Worm (Caenorhabditis elegans): ENCODE measurements around the gene ceh-30.
A peak's percentile ranks its signal among the peaks of the same experiment; 100 is the strongest.

- TF ChIP-seq elt-1 (tag; optimal IDR thresholded peaks at IDR 0.05) (no peak), elt-3 (tag; optimal IDR thresholded peaks at IDR 0.05) (no peak), mdl-1 (tag; optimal IDR thresholded peaks at IDR 0.05) (no peak), lsy-2 (tag; optimal IDR thresholded peaks at IDR 0.05) (no peak), snpc-4 (tag; optimal IDR thresholded peaks at IDR 0.05) (no peak), fos-1 (tag; optimal IDR thresholded peaks at IDR 0.05) (peak; percentile 48), sma-9 (GFP tag; optimal IDR thresholded peaks at IDR 0.05) (no peak), sma-9 (tag; optimal IDR thresholded peaks at IDR 0.05) (no peak), ztf-4 (tag; optimal IDR thresholded peaks at IDR 0.05) (no peak), ceh-16 (tag; optimal IDR thresholded peaks at IDR 0.05) (no peak)
Measured at ce11 chrX:3101562-3101961, 38.2 kb downstream of the ceh-30 start.

Measured in whole organism, L2 larva.